Fruit fly (Drosophila melanogaster) whole organism: ENCODE measurements around the gene Mip.

Source experiments
- CG8478 ChIP-seq: fragments of >200 bp; optimal IDR thresholded peaks from 2 replicates; lab custom pipeline; 2018; ENCODE audit warnings: inconsistent platforms
- Dll ChIP-seq: fragments of >200 bp; optimal IDR thresholded peaks from 2 replicates; lab custom pipeline; 2017
- pan ChIP-seq: fragments of >200 bp; optimal IDR thresholded peaks from 2 replicates; lab custom pipeline; 2017
- psq ChIP-seq: fragments of >200 bp; optimal IDR thresholded peaks from 2 replicates; lab custom pipeline; 2017
- usp ChIP-seq: fragments of >200 bp; optimal IDR thresholded peaks from 2 replicates; lab custom pipeline; 2017; ENCODE audit warnings: missing biosample characterization, missing genetic modification characterization, mixed read lengths

DNA sequence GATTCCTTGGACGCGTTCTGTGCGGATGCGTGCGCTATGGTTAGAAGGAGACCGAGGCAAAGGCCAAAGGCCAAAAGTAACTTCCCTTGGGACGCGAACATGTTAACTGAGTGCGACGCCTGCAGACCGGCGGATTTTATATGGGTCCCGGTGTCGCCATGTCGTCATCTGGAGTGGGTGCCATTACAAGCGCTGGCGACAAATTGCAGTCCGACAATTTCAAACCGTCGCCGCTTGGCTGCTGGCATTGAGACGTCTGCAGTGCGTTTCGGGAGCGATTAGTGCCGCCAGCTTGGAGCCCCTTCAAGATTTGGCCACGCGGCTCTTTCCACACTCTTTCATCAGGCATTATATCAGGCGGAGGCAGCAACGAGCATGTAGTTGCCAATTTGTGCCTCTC is 8.2 kb downstream of the Mip start, which contains the start of gene CG13727:
- TF ChIP-seq pan (lab: Kevin White, UChicago) (no peak), CG8478 (lab: Kevin White, UChicago) (no peak), usp (GFP tag; lab: Kevin White, UChicago) (no peak), psq (no peak), Dll (lab: Kevin White, UChicago) (no peak)
